Fruit fly (Drosophila melanogaster) whole organism, pupa: Measurements from ENCODE around the gene Yp3.

Experiments used
- CG14655 ChIP-seq: fragments of 200-800 bp; sonication (Bioruptor generic); optimal IDR thresholded peaks from 3 replicates; lab custom pipeline; 2017; ENCODE audit warnings: mild to moderate bottlenecking, missing biosample characterization, missing genetic modification reagents, missing genetic modification characterization
- CG15710 ChIP-seq: fragments of 200-800 bp; sonication (Bioruptor generic); optimal IDR thresholded peaks from 2 replicates; lab custom pipeline; 2018; ENCODE audit warnings: missing biosample characterization, mild to moderate bottlenecking, missing genetic modification characterization, moderate library complexity
- CG17806 ChIP-seq: fragments of 200-800 bp; sonication (Bioruptor generic); optimal IDR thresholded peaks from 2 replicates; lab custom pipeline; 2018; ENCODE audit warnings: missing biosample characterization, mild to moderate bottlenecking, missing genetic modification characterization, moderate library complexity
- CG32121 ChIP-seq: fragments of 200-800 bp; sonication (Bioruptor generic); IDR thresholded peaks from 2 replicates; pipeline ENCODE4 v1.3.6; 2022; ENCODE audit warnings: missing biosample characterization, missing genetic modification characterization
- CG4496 ChIP-seq: fragments of 200-800 bp; sonication (Bioruptor generic); IDR thresholded peaks from 3 replicates; pipeline ENCODE4 v1.3.6; 2022; ENCODE audit warnings: missing biosample characterization, missing genetic modification characterization
- CG8159 ChIP-seq: fragments of 200-800 bp; sonication (Bioruptor generic); optimal IDR thresholded peaks from 3 replicates; lab custom pipeline; 2018; ENCODE audit warnings: missing biosample characterization, mild to moderate bottlenecking, missing genetic modification characterization, moderate library complexity
- CG8301 ChIP-seq: fragments of 200-800 bp; sonication (Bioruptor generic); optimal IDR thresholded peaks from 2 replicates; lab custom pipeline; 2018; ENCODE audit warnings: missing biosample characterization, mild to moderate bottlenecking, missing genetic modification characterization
- CG9948 ChIP-seq: fragments of 200-800 bp; sonication (Bioruptor generic); optimal IDR thresholded peaks from 2 replicates; lab custom pipeline; 2018; ENCODE audit warnings: missing biosample characterization, mild to moderate bottlenecking, missing genetic modification characterization, moderate library complexity
- D1 ChIP-seq: fragments of 200-800 bp; sonication (Bioruptor generic); optimal IDR thresholded peaks from 2 replicates; lab custom pipeline; 2018; ENCODE audit warnings: missing biosample characterization, mild to moderate bottlenecking, missing genetic modification characterization, moderate library complexity
- EcR ChIP-seq: fragments of 200-800 bp; sonication (Bioruptor generic); optimal IDR thresholded peaks from 3 replicates; lab custom pipeline; 2019; ENCODE audit warnings: missing biosample characterization, missing genetic modification characterization, mild to moderate bottlenecking, moderate library complexity, missing genetic modification reagents
- Snoo ChIP-seq: fragments of 200-800 bp; sonication (Bioruptor generic); optimal IDR thresholded peaks from 3 replicates; lab custom pipeline; 2017; ENCODE audit warnings: missing biosample characterization, mild to moderate bottlenecking, missing genetic modification characterization, inconsistent platforms
- fd96Ca ChIP-seq: fragments of 200-800 bp; sonication (Bioruptor generic); IDR thresholded peaks from 3 replicates; pipeline ENCODE4 v1.3.6; 2022; ENCODE audit warnings: missing biosample characterization, missing genetic modification characterization
- rn ChIP-seq: fragments of 200-800 bp; sonication (Bioruptor generic); IDR thresholded peaks from 2 replicates; pipeline ENCODE4 v1.3.6; 2022; ENCODE audit warnings: missing biosample characterization, missing genetic modification characterization

dm6 chrX:13740992-13741391 lies 18.4 kb upstream of the Yp3 start:
- no peak for TF ChIP-seq rn (GFP tag; lab: Robert Waterston, UW)
- no peak for TF ChIP-seq CG8159 (tag; lab: Kevin White, UChicago)
- no peak for TF ChIP-seq CG9948 (tag; lab: Kevin White, UChicago)
- TF ChIP-seq CG14655 (GFP tag; lab: Kevin White, UChicago) = no peak
- no peak for TF ChIP-seq Snoo
- TF ChIP-seq EcR (GFP tag; lab: Kevin White, UChicago) = no peak
- no peak for TF ChIP-seq fd96Ca (GFP tag; lab: Robert Waterston, UW)
- no peak for TF ChIP-seq CG4496 (GFP tag; lab: Robert Waterston, UW)
- no peak for TF ChIP-seq CG15710 (tag; lab: Kevin White, UChicago)
- no peak for TF ChIP-seq D1
- no peak for TF ChIP-seq CG17806 (tag; lab: Kevin White, UChicago)
- TF ChIP-seq CG8301 (tag; lab: Kevin White, UChicago) = no peak
- no peak for TF ChIP-seq CG32121 (GFP tag; lab: Robert Waterston, UW)
